Fruit fly (Drosophila melanogaster) Kc167 (cell line): ENCODE data around the gene Ace.

Experiments
- Myc ChIP-seq: fragments of >200 bp; optimal IDR thresholded peaks from 2 replicates; lab custom pipeline; 2017; ENCODE audit warnings: missing external identifiers
- Sin3A ChIP-seq: fragments of >200 bp; optimal IDR thresholded peaks from 2 replicates; lab custom pipeline; 2018; ENCODE audit warnings: missing external identifiers
- h ChIP-seq: fragments of >200 bp; optimal IDR thresholded peaks from 3 replicates; lab custom pipeline; 2018; ENCODE audit warnings: missing external identifiers
- insv ChIP-seq: fragments of >200 bp; optimal IDR thresholded peaks from 3 replicates; lab custom pipeline; 2018; ENCODE audit warnings: missing external identifiers
- psq ChIP-seq: fragments of >200 bp; optimal IDR thresholded peaks from 2 replicates; lab custom pipeline; 2017; ENCODE audit warnings: missing external identifiers
- ttk ChIP-seq: sonication (Bioruptor generic); optimal IDR thresholded peaks from 2 replicates; lab custom pipeline; 2017; ENCODE audit warnings: missing external identifiers

DNA sequence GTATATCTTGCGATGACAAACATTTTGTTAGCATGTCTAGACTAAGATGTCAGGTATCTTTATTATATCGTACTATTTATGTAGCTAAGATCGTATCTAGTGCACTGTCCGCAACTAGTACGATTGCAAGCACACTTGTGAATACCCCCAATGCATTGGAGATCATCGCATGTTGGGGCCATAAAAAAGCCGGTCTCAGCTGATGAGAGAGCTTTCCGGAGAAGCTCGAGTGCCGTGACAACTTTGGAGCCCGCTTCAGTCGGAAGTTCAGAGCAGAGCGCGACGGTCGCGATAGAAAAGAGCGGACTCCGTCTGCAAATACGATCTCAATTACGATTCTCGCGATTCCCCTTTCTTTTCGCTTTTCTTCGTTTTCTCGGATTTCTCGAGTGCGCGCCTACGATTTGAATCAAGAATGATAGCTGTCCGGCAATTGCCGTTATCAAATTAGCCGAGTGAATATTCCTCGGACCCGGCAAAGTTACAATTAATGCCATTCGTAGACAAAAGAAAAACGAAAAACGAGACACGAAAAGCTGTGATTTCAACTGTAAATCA lies 45.3 kb upstream of the Ace start:
- TF ChIP-seq psq (no peak), Myc (lab: Kevin White, UChicago) (no peak), h (lab: Kevin White, UChicago) (no peak), ttk (lab: Kevin White, UChicago) (no peak), Sin3A (lab: Kevin White, UChicago) (no peak), insv (lab: Kevin White, UChicago) (no peak)
